Fruit fly (Drosophila melanogaster) whole organism, embryonic: ENCODE measurements around the gene Zwilch.

Source experiments
- CG10654 ChIP-seq: fragments of 200-800 bp; sonication (Bioruptor generic); optimal IDR thresholded peaks from 2 replicates; lab custom pipeline; 2016; ENCODE audit warnings: missing biosample characterization, missing genetic modification characterization
- CG13123 ChIP-seq: fragments of 200-800 bp; sonication (Bioruptor generic); optimal IDR thresholded peaks from 2 replicates; lab custom pipeline; 2016; ENCODE audit warnings: missing biosample characterization, missing genetic modification characterization
- CG13296 ChIP-seq: fragments of 200-800 bp; sonication (Bioruptor generic); optimal IDR thresholded peaks from 3 replicates; lab custom pipeline; 2018; ENCODE audit warnings: missing biosample characterization, mild to moderate bottlenecking, missing genetic modification characterization
- CG13424 ChIP-seq: fragments of 200-800 bp; sonication (Bioruptor generic); optimal IDR thresholded peaks from 2 replicates; lab custom pipeline; 2019; ENCODE audit warnings: missing biosample characterization, mild to moderate bottlenecking, missing genetic modification characterization, moderate library complexity
- CG15073 ChIP-seq: fragments of 200-800 bp; sonication (Bioruptor generic); optimal IDR thresholded peaks from 2 replicates; lab custom pipeline; 2016; ENCODE audit warnings: missing biosample characterization, missing genetic modification characterization
- CG15479 ChIP-seq: fragments of 200-800 bp; sonication (Bioruptor generic); optimal IDR thresholded peaks from 3 replicates; lab custom pipeline; 2019; ENCODE audit warnings: missing biosample characterization, mild to moderate bottlenecking, missing genetic modification characterization, moderate library complexity
- CG16813 ChIP-seq: fragments of 200-800 bp; sonication (Bioruptor generic); IDR thresholded peaks from 3 replicates; pipeline ENCODE4 v1.3.6; 2022; ENCODE audit warnings: missing biosample characterization, missing genetic modification characterization; ENCODE audit not compliant: partially characterized antibody
- CG18011 ChIP-seq: fragments of 200-800 bp; sonication (Bioruptor generic); optimal IDR thresholded peaks from 2 replicates; lab custom pipeline; 2017; ENCODE audit warnings: missing biosample characterization, missing genetic modification characterization, mild to moderate bottlenecking, moderate library complexity, missing genotype
- CG18262 ChIP-seq: fragments of 200-800 bp; optimal IDR thresholded peaks from 3 replicates; lab custom pipeline; 2019; ENCODE audit warnings: missing biosample characterization, mild to moderate bottlenecking, missing genetic modification characterization, moderate library complexity
- CG18599 ChIP-seq: fragments of 200-800 bp; sonication (Bioruptor generic); optimal IDR thresholded peaks from 3 replicates; lab custom pipeline; 2017; ENCODE audit warnings: missing biosample characterization, missing genetic modification characterization, mild to moderate bottlenecking, moderate library complexity, missing genetic modification reagents
- CG2678 ChIP-seq: fragments of 200-800 bp; sonication (Bioruptor generic); optimal IDR thresholded peaks from 3 replicates; lab custom pipeline; 2019; ENCODE audit warnings: missing biosample characterization, mild to moderate bottlenecking, missing genetic modification characterization, moderate library complexity
- CG2875 ChIP-seq: fragments of 200-800 bp; sonication (Bioruptor generic); optimal IDR thresholded peaks from 2 replicates; lab custom pipeline; 2017; ENCODE audit warnings: missing biosample characterization, mild to moderate bottlenecking, missing genetic modification characterization, missing genetic modification reagents
- CG3065 ChIP-seq: fragments of 200-800 bp; sonication (Bioruptor generic); optimal IDR thresholded peaks from 2 replicates; lab custom pipeline; 2016; ENCODE audit warnings: missing biosample characterization, missing genetic modification characterization
- CG31365 ChIP-seq: fragments of 200-800 bp; sonication (Bioruptor generic); optimal IDR thresholded peaks from 2 replicates; lab custom pipeline; 2018; ENCODE audit warnings: missing biosample characterization, mild to moderate bottlenecking, missing genetic modification characterization
- CG3281 ChIP-seq: fragments of 200-800 bp; sonication (Bioruptor generic); optimal IDR thresholded peaks from 3 replicates; lab custom pipeline; 2017; ENCODE audit warnings: missing biosample characterization, mild to moderate bottlenecking, missing genetic modification characterization
- CG5180 ChIP-seq: fragments of 200-800 bp; sonication (Bioruptor generic); optimal IDR thresholded peaks from 3 replicates; lab custom pipeline; 2017; ENCODE audit warnings: missing biosample characterization, missing genetic modification characterization, mild to moderate bottlenecking, moderate library complexity, missing genetic modification reagents
- CG6854 ChIP-seq: fragments of 200-800 bp; sonication (Bioruptor generic); optimal IDR thresholded peaks from 3 replicates; lab custom pipeline; 2017; ENCODE audit warnings: missing biosample characterization, mild to moderate bottlenecking, missing genetic modification characterization
- CG8388 ChIP-seq: fragments of 200-800 bp; sonication (Bioruptor generic); optimal IDR thresholded peaks from 2 replicates; lab custom pipeline; 2019; ENCODE audit warnings: missing biosample characterization, mild to moderate bottlenecking, missing genetic modification characterization, moderate library complexity
- CG9437 ChIP-seq: fragments of 200-800 bp; sonication (Bioruptor generic); optimal IDR thresholded peaks from 2 replicates; lab custom pipeline; 2018; ENCODE audit warnings: missing biosample characterization, mild to moderate bottlenecking, missing genetic modification characterization
- CG9817 ChIP-seq: fragments of 200-800 bp; sonication (Bioruptor generic); optimal IDR thresholded peaks from 2 replicates; lab custom pipeline; 2018; ENCODE audit warnings: missing biosample characterization, mild to moderate bottlenecking, missing genetic modification characterization, moderate library complexity
- Deaf1 ChIP-seq: fragments of 200-800 bp; optimal IDR thresholded peaks from 3 replicates; lab custom pipeline; 2019; ENCODE audit warnings: missing biosample characterization, mild to moderate bottlenecking, missing genetic modification characterization, moderate library complexity
- Dp ChIP-seq: fragments of 200-800 bp; sonication (Bioruptor generic); optimal IDR thresholded peaks from 2 replicates; lab custom pipeline; 2018; ENCODE audit warnings: missing biosample characterization, mild to moderate bottlenecking, missing genetic modification characterization, moderate library complexity
- Hey ChIP-seq: fragments of 200-800 bp; sonication (Bioruptor generic); optimal IDR thresholded peaks from 3 replicates; lab custom pipeline; 2018; ENCODE audit warnings: missing biosample characterization, mild to moderate bottlenecking, missing genetic modification characterization
- HmgZ ChIP-seq: fragments of 200-800 bp; sonication (Bioruptor generic); optimal IDR thresholded peaks from 2 replicates; lab custom pipeline; 2018; ENCODE audit warnings: missing biosample characterization, mild to moderate bottlenecking, missing genetic modification characterization
- Hmr ChIP-seq: fragments of 200-800 bp; sonication (Bioruptor generic); optimal IDR thresholded peaks from 3 replicates; lab custom pipeline; 2017; ENCODE audit warnings: mild to moderate bottlenecking, missing biosample characterization, missing genetic modification reagents, missing genetic modification characterization
- Jarid2 ChIP-seq: fragments of 200-800 bp; sonication (Bioruptor generic); optimal IDR thresholded peaks from 3 replicates; lab custom pipeline; 2017; ENCODE audit warnings: mild to moderate bottlenecking, missing biosample characterization, missing genetic modification reagents, missing genetic modification characterization
- Neu2 ChIP-seq: fragments of 200-800 bp; sonication (Bioruptor generic); optimal IDR thresholded peaks from 3 replicates; lab custom pipeline; 2016; ENCODE audit warnings: missing biosample characterization, missing genetic modification characterization, borderline replicate concordance
- Nf-YA ChIP-seq: fragments of 200-800 bp; sonication (Bioruptor generic); IDR thresholded peaks from 2 replicates; pipeline ENCODE4 v1.3.6; 2022; ENCODE audit warnings: missing biosample characterization, missing genetic modification characterization
- Taf1 ChIP-seq: fragments of 200-800 bp; sonication (Bioruptor generic); IDR thresholded peaks from 2 replicates; pipeline ENCODE4 v1.3.6; 2022; ENCODE audit warnings: missing biosample characterization, missing genetic modification characterization
- Trl ChIP-seq, 3 experiments: fragments of >200 bp in 2 of 3; fragments of 200-800 bp in 1 of 3; sonication (Bioruptor generic) in 1 of 3; optimal IDR thresholded peaks; 2 replicates in 1 of 3; 3 replicates in 2 of 3; lab custom pipeline; 2016 to 2017; ENCODE audit warnings: missing biosample characterization in 1 of 3, missing genetic modification characterization in 1 of 3
- Usf ChIP-seq: fragments of 200-800 bp; sonication (Bioruptor generic); optimal IDR thresholded peaks from 2 replicates; lab custom pipeline; 2017; ENCODE audit warnings: missing genotype, missing biosample characterization, missing genetic modification characterization
- ap ChIP-seq: fragments of 200-800 bp; sonication (Bioruptor generic); IDR thresholded peaks from 2 replicates; pipeline ENCODE4 v1.3.6; 2022; ENCODE audit warnings: missing biosample characterization, missing genetic modification characterization
- btn ChIP-seq: fragments of 200-800 bp; sonication (Bioruptor generic); optimal IDR thresholded peaks from 2 replicates; lab custom pipeline; 2016; ENCODE audit warnings: missing biosample characterization, missing genetic modification characterization
- caup ChIP-seq: fragments of 200-800 bp; sonication (Bioruptor generic); optimal IDR thresholded peaks from 3 replicates; lab custom pipeline; 2017; ENCODE audit warnings: missing biosample characterization, mild to moderate bottlenecking, missing genetic modification characterization, moderate library complexity; ENCODE audit not compliant: severe bottlenecking
- chif ChIP-seq, 2 experiments: fragments of 200-800 bp; sonication (Bioruptor generic); optimal IDR thresholded peaks; 3 replicates each; lab custom pipeline; 2016; ENCODE audit warnings: missing biosample characterization in 2 of 2, missing genetic modification characterization in 2 of 2
- ci ChIP-seq: fragments of 200-800 bp; sonication (Bioruptor generic); IDR thresholded peaks from 3 replicates; pipeline ENCODE4 v1.3.6; 2022; ENCODE audit warnings: missing biosample characterization, missing genetic modification characterization
- crc ChIP-seq: fragments of 200-800 bp; sonication (Bioruptor generic); optimal IDR thresholded peaks from 2 replicates; lab custom pipeline; 2016; ENCODE audit warnings: missing biosample characterization, missing genetic modification characterization
- exex ChIP-seq: fragments of 200-800 bp; sonication (Bioruptor generic); optimal IDR thresholded peaks from 4 replicates; lab custom pipeline; 2018; ENCODE audit warnings: missing biosample characterization, mild to moderate bottlenecking, missing genetic modification characterization, moderate library complexity
- ftz-f1 ChIP-seq: fragments of 200-800 bp; sonication (Bioruptor generic); optimal IDR thresholded peaks from 2 replicates; lab custom pipeline; 2016; ENCODE audit warnings: missing biosample characterization, missing genetic modification characterization
- gcm ChIP-seq: fragments of 200-800 bp; sonication (Bioruptor generic); optimal IDR thresholded peaks from 2 replicates; lab custom pipeline; 2019; ENCODE audit warnings: missing biosample characterization, mild to moderate bottlenecking, missing genetic modification characterization, moderate library complexity
- hb ChIP-seq: fragments of 200-800 bp; sonication (Bioruptor generic); IDR thresholded peaks from 3 replicates; pipeline ENCODE4 v1.3.6; 2022; ENCODE audit warnings: missing biosample characterization, missing genetic modification characterization; ENCODE audit not compliant: partially characterized antibody
- hkb ChIP-seq, 2 experiments: fragments of 200-800 bp in 1 of 2; fragments of >200 bp in 1 of 2; sonication (Bioruptor generic) in 1 of 2; IDR thresholded peaks in 1 of 2; optimal IDR thresholded peaks in 1 of 2; 2 replicates each; pipeline versions ENCODE4 v1.3.6 to Lab custom; 2017 to 2022; ENCODE audit warnings: missing biosample characterization in 1 of 2, missing genetic modification characterization in 1 of 2
- kni ChIP-seq: fragments of 200-800 bp; sonication (Bioruptor generic); optimal IDR thresholded peaks from 3 replicates; lab custom pipeline; 2017; ENCODE audit warnings: mild to moderate bottlenecking, missing biosample characterization, missing genetic modification reagents, missing genetic modification characterization
- lab ChIP-seq: fragments of 200-800 bp; sonication (Bioruptor generic); optimal IDR thresholded peaks from 3 replicates; lab custom pipeline; 2017; ENCODE audit warnings: missing biosample characterization, missing genetic modification characterization, mild to moderate bottlenecking, moderate library complexity, missing genetic modification reagents
- p53 ChIP-seq: fragments of 200-800 bp; sonication (Bioruptor generic); optimal IDR thresholded peaks from 2 replicates; lab custom pipeline; 2016; ENCODE audit warnings: missing biosample characterization, missing genetic modification characterization
- rib ChIP-seq: fragments of 200-800 bp; sonication (Bioruptor generic); IDR thresholded peaks from 2 replicates; pipeline ENCODE4 v1.3.6; 2022; ENCODE audit warnings: missing biosample characterization, missing genetic modification characterization
- sens ChIP-seq: fragments of 200-800 bp; sonication (Bioruptor generic); peaks from one replicate; lab custom pipeline; 2016; ENCODE audit warnings: missing biosample characterization, missing genetic modification characterization
- sisA ChIP-seq: fragments of 200-800 bp; sonication (Bioruptor generic); IDR thresholded peaks from 2 replicates; pipeline ENCODE4 v1.3.6; 2022; ENCODE audit warnings: missing biosample characterization, missing genetic modification characterization
- zfh1 ChIP-seq: fragments of 200-800 bp; sonication (Bioruptor generic); IDR thresholded peaks from 3 replicates; pipeline ENCODE4 v1.3.6; 2022; ENCODE audit warnings: missing biosample characterization, missing genetic modification characterization

Gene Zwilch

DNA sequence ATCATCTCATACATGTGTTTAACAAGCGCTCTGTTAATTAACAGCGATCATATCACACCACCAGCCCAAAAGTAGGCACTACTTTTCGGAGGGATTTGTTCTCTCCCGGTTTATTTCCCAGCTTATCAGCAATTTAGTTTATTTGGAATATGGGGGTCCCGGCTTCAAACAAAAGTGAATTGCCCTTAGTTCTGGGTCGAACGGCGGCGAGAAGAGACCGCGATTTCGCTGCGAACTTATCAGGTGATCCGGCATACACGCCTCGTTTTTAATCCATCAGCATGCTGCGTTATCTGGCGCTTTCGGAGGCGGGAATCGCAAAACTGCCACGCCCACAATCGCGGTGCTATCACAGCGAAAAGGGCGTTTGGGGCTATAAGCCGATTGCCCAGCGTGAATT is 16.4 kb downstream of the Zwilch start, which contains the start of gene CG1544:
Gene CG1544, plus strand, starts transcription at position 186 of the 400 bp plus-strand sequence.
- TF ChIP-seq CG2875 (GFP tag; lab: Kevin White, UChicago) (no peak), Nf-YA (GFP tag; lab: Robert Waterston, UW) (no peak), zfh1 (GFP tag; lab: Robert Waterston, UW) (0 out of 3 replicates have a peak, but pooled peaks have one; percentile 24), ap (GFP tag; lab: Robert Waterston, UW) (no peak), CG8388 (GFP tag; lab: Kevin White, UChicago) (no peak), CG15479 (GFP tag; lab: Kevin White, UChicago) (no peak), Hey (tag; lab: Kevin White, UChicago) (no peak), hb (GFP tag; lab: Robert Waterston, UW) (no peak), CG2678 (tag; lab: Kevin White, UChicago) (peak; percentile 6), CG18262 (tag; lab: Kevin White, UChicago) (no peak), Dp (no peak), CG13424 (tag; lab: Kevin White, UChicago) (no peak), CG5180 (GFP tag; lab: Kevin White, UChicago) (peak; percentile 89), caup (GFP tag; lab: Kevin White, UChicago) (peak; percentile 0), btn (GFP tag; lab: Kevin White, UChicago) (no peak), p53 (GFP tag; lab: Kevin White, UChicago) (no peak), Jarid2 (peak; percentile 69), lab (GFP tag; lab: Kevin White, UChicago) (peak; percentile 12), Deaf1 (tag; lab: Kevin White, UChicago) (peak; percentile 21), gcm (GFP tag; lab: Kevin White, UChicago) (peak; percentile 65), Taf1 (GFP tag; lab: Robert Waterston, UW) (no peak), CG3065 (peak; percentile 55), sens (GFP tag; lab: Kevin White, UChicago) (peak; percentile 38), Trl (optimal IDR thresholded peaks at IDR 0.05; lab: Kevin White, UChicago) (no peak), Trl (GFP tag; optimal IDR thresholded peaks at IDR 0.05; lab: Kevin White, UChicago) (no peak), chif (GFP tag; optimal IDR thresholded peaks at IDR 0.05; lab: Kevin White, UChicago) (no peak), CG15073 (no peak), CG18599 (GFP tag; lab: Kevin White, UChicago) (peak; percentile 32), CG31365 (no peak), Hmr (GFP tag; lab: Kevin White, UChicago) (peak; percentile 17), crc (GFP tag; lab: Kevin White, UChicago) (no peak), CG13296 (GFP tag; lab: Kevin White, UChicago) (no peak), kni (GFP tag; lab: Kevin White, UChicago) (no peak), ftz-f1 (GFP tag; lab: Kevin White, UChicago) (peak; percentile 23), CG18011 (GFP tag; lab: Kevin White, UChicago) (peak; percentile 26), CG10654 (no peak), HmgZ (tag; lab: Kevin White, UChicago) (peak; percentile 31), CG6854 (GFP tag; lab: Kevin White, UChicago) (no peak), exex (tag; lab: Kevin White, UChicago) (peak; percentile 69), CG13123 (GFP tag; lab: Kevin White, UChicago) (no peak), rib (0 out of 2 replicates have a peak, but pooled peaks have one; percentile 32), CG3281 (GFP tag; lab: Kevin White, UChicago) (no peak), CG9817 (tag; lab: Kevin White, UChicago) (no peak), CG16813 (GFP tag; lab: Robert Waterston, UW) (no peak), CG9437 (no peak), Usf (no peak), ci (GFP tag; lab: Robert Waterston, UW) (peak; percentile 38; the same call in 1 of the 3 replicates), Neu2 (GFP tag; lab: Kevin White, UChicago) (no peak), sisA (GFP tag; lab: Robert Waterston, UW) (no peak), hkb (optimal IDR thresholded peaks at IDR 0.05; lab: Kevin White, UChicago) (no peak), hkb (GFP tag; IDR thresholded peaks at IDR 0.05; lab: Robert Waterston, UW) (peak; percentile 41; the same call in 1 of the 2 replicates)
